Fruit fly (Drosophila melanogaster) whole organism, embryonic: ENCODE results near the gene CG5180.

Source experiments
- Ada2b ChIP-seq: fragments of 200-800 bp; sonication (Bioruptor generic); IDR thresholded peaks from 2 replicates; pipeline ENCODE4 v1.3.6; 2022; ENCODE audit warnings: missing biosample characterization, missing genetic modification characterization
- CG10209 ChIP-seq: fragments of 200-800 bp; sonication (Bioruptor generic); optimal IDR thresholded peaks from 3 replicates; lab custom pipeline; 2017; ENCODE audit warnings: missing biosample characterization, mild to moderate bottlenecking, missing genetic modification characterization, missing genetic modification reagents
- CG10959 ChIP-seq: fragments of 200-800 bp; sonication (Bioruptor generic); IDR thresholded peaks from 2 replicates; pipeline ENCODE4 v1.3.6; 2022; ENCODE audit warnings: missing biosample characterization, missing genetic modification characterization
- CG12071 ChIP-seq: fragments of 200-800 bp; sonication (Bioruptor generic); optimal IDR thresholded peaks from 3 replicates; lab custom pipeline; 2018; ENCODE audit warnings: missing biosample characterization, mild to moderate bottlenecking, missing genetic modification characterization
- CG1233 ChIP-seq: fragments of 200-800 bp; sonication (Bioruptor generic); optimal IDR thresholded peaks from 4 replicates; lab custom pipeline; 2018; ENCODE audit warnings: missing biosample characterization, mild to moderate bottlenecking, missing genetic modification characterization
- CG12659 ChIP-seq: fragments of 200-800 bp; sonication (Bioruptor generic); optimal IDR thresholded peaks from 3 replicates; lab custom pipeline; 2017; ENCODE audit warnings: mild to moderate bottlenecking, missing biosample characterization, missing genetic modification reagents, missing genetic modification characterization
- CG14014 ChIP-seq: fragments of 200-800 bp; sonication (Bioruptor generic); IDR thresholded peaks from 2 replicates; pipeline ENCODE4 v1.3.6; 2022; ENCODE audit warnings: missing biosample characterization, missing genetic modification characterization
- CG16863 ChIP-seq: fragments of 200-800 bp; sonication (Bioruptor generic); optimal IDR thresholded peaks from 3 replicates; lab custom pipeline; 2016; ENCODE audit warnings: missing biosample characterization, missing genetic modification characterization
- CG3726 ChIP-seq: fragments of 200-800 bp; sonication (Bioruptor generic); IDR thresholded peaks from 3 replicates; pipeline ENCODE4, ENCODE4 v1.3.6; 2022; ENCODE audit warnings: missing biosample characterization, missing genetic modification characterization
- CG5953 ChIP-seq: fragments of 200-800 bp; sonication (Bioruptor generic); IDR thresholded peaks from 2 replicates; pipeline ENCODE4 v1.3.6; 2022; ENCODE audit warnings: missing biosample characterization, missing genetic modification characterization
- CG6272 ChIP-seq: fragments of 200-800 bp; sonication (Bioruptor generic); IDR thresholded peaks from 2 replicates; pipeline ENCODE4 v1.3.6; 2022; ENCODE audit warnings: missing biosample characterization, missing genetic modification characterization
- CG7786 ChIP-seq: fragments of 200-800 bp; sonication (Bioruptor generic); optimal IDR thresholded peaks from 2 replicates; lab custom pipeline; 2016; ENCODE audit warnings: missing biosample characterization, missing genetic modification characterization
- CG7928 ChIP-seq: fragments of 200-800 bp; sonication (Bioruptor generic); optimal IDR thresholded peaks from 2 replicates; lab custom pipeline; 2017; ENCODE audit warnings: missing biosample characterization, mild to moderate bottlenecking, missing genetic modification characterization
- CG9437 ChIP-seq: fragments of 200-800 bp; sonication (Bioruptor generic); optimal IDR thresholded peaks from 2 replicates; lab custom pipeline; 2018; ENCODE audit warnings: missing biosample characterization, mild to moderate bottlenecking, missing genetic modification characterization
- CHES-1-like ChIP-seq: fragments of 200-800 bp; sonication (Bioruptor generic); optimal IDR thresholded peaks from 2 replicates; lab custom pipeline; 2016; ENCODE audit warnings: missing biosample characterization, missing genetic modification characterization
- Dbx ChIP-seq: fragments of 200-800 bp; sonication (Bioruptor generic); IDR thresholded peaks from 3 replicates; pipeline ENCODE4 v1.3.6; 2022; ENCODE audit warnings: missing biosample characterization, missing genetic modification characterization
- Deaf1 ChIP-seq: fragments of 200-800 bp; optimal IDR thresholded peaks from 3 replicates; lab custom pipeline; 2019; ENCODE audit warnings: missing biosample characterization, mild to moderate bottlenecking, missing genetic modification characterization, moderate library complexity
- H2.0 ChIP-seq: fragments of 200-800 bp; sonication (Bioruptor generic); IDR thresholded peaks from 2 replicates; pipeline ENCODE4 v1.3.6; 2022; ENCODE audit warnings: missing biosample characterization, missing genetic modification characterization
- HLH4C ChIP-seq: fragments of 200-800 bp; sonication (Bioruptor generic); IDR thresholded peaks from 3 replicates; pipeline ENCODE4 v1.3.6; 2022; ENCODE audit warnings: missing biosample characterization, missing genetic modification characterization; ENCODE audit not compliant: partially characterized antibody
- HLH54F ChIP-seq: fragments of 200-800 bp; sonication (Bioruptor generic); optimal IDR thresholded peaks from 3 replicates; lab custom pipeline; 2016; ENCODE audit warnings: missing biosample characterization, missing genetic modification characterization
- Hand ChIP-seq: fragments of 200-800 bp; sonication (Bioruptor generic); optimal IDR thresholded peaks from 2 replicates; lab custom pipeline; 2017; ENCODE audit warnings: mild to moderate bottlenecking, missing biosample characterization, missing genetic modification reagents, missing genetic modification characterization
- Nf-YC ChIP-seq: fragments of 200-800 bp; optimal IDR thresholded peaks from 3 replicates; lab custom pipeline; 2019; ENCODE audit warnings: missing biosample characterization, mild to moderate bottlenecking, missing genetic modification characterization, moderate library complexity
- Pdp1 ChIP-seq, 2 experiments: fragments of 200-800 bp; sonication (Bioruptor generic); optimal IDR thresholded peaks; 3 replicates each; lab custom pipeline; 2016; ENCODE audit warnings: missing biosample characterization in 2 of 2, missing genetic modification characterization in 2 of 2, mild to moderate bottlenecking in 1 of 2, moderate library complexity in 1 of 2
- Rx ChIP-seq: fragments of 200-800 bp; sonication (Bioruptor generic); IDR thresholded peaks from 2 replicates; pipeline ENCODE4 v1.3.6; 2022; ENCODE audit warnings: missing biosample characterization, missing genetic modification characterization
- YL-1 ChIP-seq: fragments of 200-800 bp; sonication (Bioruptor generic); optimal IDR thresholded peaks from 3 replicates; lab custom pipeline; 2017; ENCODE audit warnings: missing biosample characterization, mild to moderate bottlenecking, missing genetic modification characterization
- abd-A ChIP-seq: fragments of 200-800 bp; sonication (Bioruptor generic); optimal IDR thresholded peaks from 3 replicates; lab custom pipeline; 2019; ENCODE audit warnings: missing biosample characterization, mild to moderate bottlenecking, missing genetic modification characterization, moderate library complexity
- br ChIP-seq: fragments of >200 bp; optimal IDR thresholded peaks from 2 replicates; lab custom pipeline; 2017
- dimm ChIP-seq: fragments of 200-800 bp; sonication (Bioruptor generic); IDR thresholded peaks from 2 replicates; pipeline ENCODE4 v1.3.6; 2022; ENCODE audit warnings: missing biosample characterization, missing genetic modification characterization
- eve ChIP-seq, 2 experiments: fragments of >200 bp; optimal IDR thresholded peaks; 2 replicates each; lab custom pipeline; 2017; ENCODE audit warnings: missing biosample characterization in 2 of 2, missing genetic modification characterization in 2 of 2
- ewg ChIP-seq: fragments of 200-800 bp; sonication (Bioruptor generic); optimal IDR thresholded peaks from 3 replicates; lab custom pipeline; 2017; ENCODE audit warnings: mild to moderate bottlenecking, missing biosample characterization, missing genetic modification reagents, missing genetic modification characterization
- exex ChIP-seq: fragments of 200-800 bp; sonication (Bioruptor generic); optimal IDR thresholded peaks from 4 replicates; lab custom pipeline; 2018; ENCODE audit warnings: missing biosample characterization, mild to moderate bottlenecking, missing genetic modification characterization, moderate library complexity
- eyg ChIP-seq: fragments of 200-800 bp; sonication (Bioruptor generic); optimal IDR thresholded peaks from 3 replicates; lab custom pipeline; 2016; ENCODE audit warnings: missing biosample characterization, missing genetic modification characterization
- fd102C ChIP-seq: fragments of 200-800 bp; sonication (Bioruptor generic); optimal IDR thresholded peaks from 2 replicates; lab custom pipeline; 2018; ENCODE audit warnings: missing biosample characterization, mild to moderate bottlenecking, missing genetic modification characterization, moderate library complexity
- fd64A ChIP-seq: fragments of 200-800 bp; sonication (Bioruptor generic); optimal IDR thresholded peaks from 3 replicates; lab custom pipeline; 2018; ENCODE audit warnings: missing biosample characterization, mild to moderate bottlenecking, missing genetic modification characterization
- fu2 ChIP-seq: fragments of 200-800 bp; sonication (Bioruptor generic); optimal IDR thresholded peaks from 2 replicates; lab custom pipeline; 2016; ENCODE audit warnings: missing biosample characterization, missing genetic modification characterization
- gsb-n ChIP-seq: fragments of 200-800 bp; sonication (Bioruptor generic); optimal IDR thresholded peaks from 3 replicates; lab custom pipeline; 2018; ENCODE audit warnings: missing biosample characterization, mild to moderate bottlenecking, missing genetic modification characterization
- h ChIP-seq: fragments of >200 bp; optimal IDR thresholded peaks from 2 replicates; lab custom pipeline; 2017
- hth ChIP-seq: fragments of >200 bp; optimal IDR thresholded peaks from 2 replicates; lab custom pipeline; 2017; ENCODE audit warnings: inconsistent platforms
- mirr ChIP-seq: fragments of 200-800 bp; sonication (Bioruptor generic); optimal IDR thresholded peaks from 3 replicates; lab custom pipeline; 2018; ENCODE audit warnings: missing biosample characterization, mild to moderate bottlenecking, missing genetic modification characterization
- nau ChIP-seq: fragments of 200-800 bp; sonication (Bioruptor generic); optimal IDR thresholded peaks from 3 replicates; lab custom pipeline; 2017; ENCODE audit warnings: missing biosample characterization, mild to moderate bottlenecking, missing genetic modification characterization, missing genetic modification reagents
- nerfin-2 ChIP-seq: fragments of 200-800 bp; sonication (Bioruptor generic); IDR thresholded peaks from 2 replicates; pipeline ENCODE4 v1.3.6; 2022; ENCODE audit warnings: missing biosample characterization, missing genetic modification characterization; ENCODE audit not compliant: partially characterized antibody
- p53 ChIP-seq: fragments of 200-800 bp; sonication (Bioruptor generic); optimal IDR thresholded peaks from 2 replicates; lab custom pipeline; 2016; ENCODE audit warnings: missing biosample characterization, missing genetic modification characterization
- phol ChIP-seq: fragments of 200-800 bp; sonication (Bioruptor generic); optimal IDR thresholded peaks from 3 replicates; lab custom pipeline; 2018; ENCODE audit warnings: missing biosample characterization, mild to moderate bottlenecking, missing genetic modification characterization, moderate library complexity
- sim ChIP-seq: fragments of 200-800 bp; sonication (Bioruptor generic); IDR thresholded peaks from 2 replicates; pipeline ENCODE4 v1.3.6; 2022; ENCODE audit warnings: missing biosample characterization, missing genetic modification characterization
- sima ChIP-seq: fragments of 200-800 bp; sonication (Bioruptor generic); optimal IDR thresholded peaks from 2 replicates; lab custom pipeline; 2016; ENCODE audit warnings: missing biosample characterization, missing genetic modification characterization
- sisA ChIP-seq: fragments of 200-800 bp; sonication (Bioruptor generic); IDR thresholded peaks from 2 replicates; pipeline ENCODE4 v1.3.6; 2022; ENCODE audit warnings: missing biosample characterization, missing genetic modification characterization
- stwl ChIP-seq: fragments of 200-800 bp; sonication (Bioruptor generic); optimal IDR thresholded peaks from 3 replicates; lab custom pipeline; 2018; ENCODE audit warnings: missing biosample characterization, mild to moderate bottlenecking, missing genetic modification characterization, moderate library complexity
- tin ChIP-seq: fragments of 200-800 bp; sonication (Bioruptor generic); optimal IDR thresholded peaks from 3 replicates; lab custom pipeline; 2016; ENCODE audit warnings: missing biosample characterization, missing genetic modification characterization
- tx ChIP-seq: fragments of 200-800 bp; sonication (Bioruptor generic); optimal IDR thresholded peaks from 2 replicates; lab custom pipeline; 2016; ENCODE audit warnings: missing biosample characterization, missing genetic modification characterization
- zf30C ChIP-seq: fragments of 200-800 bp; sonication (Bioruptor generic); optimal IDR thresholded peaks from 3 replicates; lab custom pipeline; 2018; ENCODE audit warnings: missing biosample characterization, mild to moderate bottlenecking, missing genetic modification characterization

The CG5180 gene

dm6 chr3R:20550632-20551486 lies 6.9 kb upstream of the CG5180 start (continued):
- TF ChIP-seq sisA (GFP tag; lab: Robert Waterston, UW) (no peak), CG6272 (GFP tag; lab: Robert Waterston, UW) (0 out of 2 replicates have a peak, but pooled peaks have one; percentile 32), tin (GFP tag; lab: Kevin White, UChicago) (no peak), ewg (GFP tag; lab: Kevin White, UChicago) (no peak), exex (tag; lab: Kevin White, UChicago) (peak; percentile 35), CG14014 (GFP tag; lab: Robert Waterston, UW) (peak; percentile 76; the same call in 1 of the 2 replicates), Pdp1 (GFP tag; optimal IDR thresholded peaks at IDR 0.05; lab: Kevin White, UChicago) (peak; percentile 23 to 79), mirr (GFP tag; lab: Kevin White, UChicago) (peak; percentile 95), h (lab: Kevin White, UChicago) (no peak), CG7928 (peak; percentile 49), CG12659 (GFP tag; lab: Kevin White, UChicago) (peak; percentile 41), CG9437 (GFP tag; lab: Kevin White, UChicago) (no peak), CG16863 (GFP tag; lab: Kevin White, UChicago) (peak; percentile 61), eve (GFP tag; optimal IDR thresholded peaks at IDR 0.05; lab: Kevin White, UChicago) (no peak), fd64A (GFP tag; lab: Kevin White, UChicago) (peak; percentile 96), zf30C (GFP tag; lab: Kevin White, UChicago) (no peak), abd-A (tag; lab: Kevin White, UChicago) (peak; percentile 69), nerfin-2 (GFP tag; lab: Robert Waterston, UW) (peak; percentile 92), YL-1 (GFP tag; lab: Kevin White, UChicago) (peak; percentile 92), H2.0 (GFP tag; lab: Robert Waterston, UW) (no peak), fu2 (GFP tag; lab: Kevin White, UChicago) (peak; percentile 17), Nf-YC (tag; lab: Kevin White, UChicago) (no peak), CG1233 (GFP tag; lab: Kevin White, UChicago) (peak; percentile 92), CG7786 (GFP tag; lab: Kevin White, UChicago) (peak; percentile 65), eyg (GFP tag; lab: Kevin White, UChicago) (peak; percentile 67), sima (GFP tag; lab: Kevin White, UChicago) (no peak), br (no peak), hth (lab: Kevin White, UChicago) (no peak), CG5953 (GFP tag; lab: Robert Waterston, UW) (peak; percentile 57), CG10209 (GFP tag; lab: Kevin White, UChicago) (peak; percentile 79), nau (GFP tag; lab: Kevin White, UChicago) (peak; percentile 91), Ada2b (no peak), stwl (tag; lab: Kevin White, UChicago) (peak; percentile 29), Hand (GFP tag; lab: Kevin White, UChicago) (peak; percentile 51), CG3726 (GFP tag; lab: Robert Waterston, UW) (no peak; the same call in 2 of the 3 replicates), Dbx (peak; percentile 49; the same call in 2 of the 3 replicates), CG12071 (peak; percentile 96), dimm (no peak), HLH54F (GFP tag; lab: Kevin White, UChicago) (no peak), Deaf1 (peak; percentile 46), CHES-1-like (peak; percentile 57), p53 (no peak), Rx (GFP tag; lab: Robert Waterston, UW) (no peak), fd102C (peak; percentile 98), HLH4C (peak; percentile 91), sim (peak; percentile 63; the same call in 1 of the 2 replicates), gsb-n (tag; lab: Kevin White, UChicago) (peak; percentile 63), tx (GFP tag; lab: Kevin White, UChicago) (no peak), phol (tag; lab: Kevin White, UChicago) (no peak), CG10959 (GFP tag; lab: Robert Waterston, UW) (no peak; the same call in 1 of the 2 replicates)
